Fruit fly (Drosophila melanogaster) whole organism, embryonic: ENCODE data around the gene EndoGI.

Experiments used
- Bteb2 ChIP-seq: fragments of 200-800 bp; sonication (Bioruptor generic); optimal IDR thresholded peaks from 2 replicates; lab custom pipeline; 2016; ENCODE audit warnings: missing biosample characterization, missing genetic modification characterization
- CG10267 ChIP-seq: fragments of 200-800 bp; sonication (Bioruptor generic); optimal IDR thresholded peaks from 2 replicates; lab custom pipeline; 2018; ENCODE audit warnings: missing biosample characterization, mild to moderate bottlenecking, missing genetic modification characterization, moderate library complexity
- CG12071 ChIP-seq: fragments of 200-800 bp; sonication (Bioruptor generic); optimal IDR thresholded peaks from 3 replicates; lab custom pipeline; 2018; ENCODE audit warnings: missing biosample characterization, mild to moderate bottlenecking, missing genetic modification characterization
- CG12659 ChIP-seq: fragments of 200-800 bp; sonication (Bioruptor generic); optimal IDR thresholded peaks from 3 replicates; lab custom pipeline; 2017; ENCODE audit warnings: mild to moderate bottlenecking, missing biosample characterization, missing genetic modification reagents, missing genetic modification characterization
- CG16863 ChIP-seq: fragments of 200-800 bp; sonication (Bioruptor generic); optimal IDR thresholded peaks from 3 replicates; lab custom pipeline; 2016; ENCODE audit warnings: missing biosample characterization, missing genetic modification characterization
- CG18764 ChIP-seq: fragments of 200-800 bp; sonication (Bioruptor generic); optimal IDR thresholded peaks from 3 replicates; lab custom pipeline; 2016; ENCODE audit warnings: missing biosample characterization, missing genetic modification characterization
- CG31441 ChIP-seq: fragments of 200-800 bp; sonication (Bioruptor generic); IDR thresholded peaks from 2 replicates; pipeline ENCODE4 v1.3.6; 2022; ENCODE audit warnings: missing biosample characterization, missing genetic modification characterization
- CG4328 ChIP-seq: fragments of 200-800 bp; sonication (Bioruptor generic); optimal IDR thresholded peaks from 3 replicates; lab custom pipeline; 2017; ENCODE audit warnings: missing biosample characterization, missing genetic modification reagents, missing genetic modification characterization
- CG4617 ChIP-seq: fragments of 200-800 bp; sonication (Bioruptor generic); optimal IDR thresholded peaks from 3 replicates; lab custom pipeline; 2016; ENCODE audit warnings: missing biosample characterization, missing genetic modification characterization, borderline replicate concordance
- CG5180 ChIP-seq: fragments of 200-800 bp; sonication (Bioruptor generic); optimal IDR thresholded peaks from 3 replicates; lab custom pipeline; 2017; ENCODE audit warnings: missing biosample characterization, missing genetic modification characterization, mild to moderate bottlenecking, moderate library complexity, missing genetic modification reagents
- CG6254 ChIP-seq: fragments of 200-800 bp; sonication (Bioruptor generic); optimal IDR thresholded peaks from 3 replicates; lab custom pipeline; 2017; ENCODE audit warnings: mild to moderate bottlenecking, missing biosample characterization, missing genetic modification reagents, missing genetic modification characterization
- CG7556 ChIP-seq: fragments of 200-800 bp; sonication (Bioruptor generic); optimal IDR thresholded peaks from 2 replicates; lab custom pipeline; 2017; ENCODE audit warnings: missing biosample characterization, mild to moderate bottlenecking, missing genetic modification characterization
- CG7745 ChIP-seq: fragments of 200-800 bp; sonication (Bioruptor generic); optimal IDR thresholded peaks from 2 replicates; lab custom pipeline; 2018; ENCODE audit warnings: missing biosample characterization, mild to moderate bottlenecking, missing genetic modification characterization, moderate library complexity
- CG7928 ChIP-seq: fragments of 200-800 bp; sonication (Bioruptor generic); optimal IDR thresholded peaks from 2 replicates; lab custom pipeline; 2017; ENCODE audit warnings: missing biosample characterization, mild to moderate bottlenecking, missing genetic modification characterization
- CG9437 ChIP-seq: fragments of 200-800 bp; sonication (Bioruptor generic); optimal IDR thresholded peaks from 2 replicates; lab custom pipeline; 2018; ENCODE audit warnings: missing biosample characterization, mild to moderate bottlenecking, missing genetic modification characterization
- CHES-1-like ChIP-seq: fragments of 200-800 bp; sonication (Bioruptor generic); optimal IDR thresholded peaks from 2 replicates; lab custom pipeline; 2016; ENCODE audit warnings: missing biosample characterization, missing genetic modification characterization
- Dip3 ChIP-seq: fragments of 200-800 bp; sonication (Bioruptor generic); optimal IDR thresholded peaks from 3 replicates; lab custom pipeline; 2016; ENCODE audit warnings: missing biosample characterization, missing genetic modification characterization
- Doc3 ChIP-seq: fragments of 200-800 bp; sonication (Bioruptor generic); IDR thresholded peaks from 3 replicates; pipeline ENCODE4 v1.3.6; 2022; ENCODE audit warnings: missing biosample characterization, missing genetic modification characterization; ENCODE audit not compliant: partially characterized antibody
- Eip74EF ChIP-seq, 2 experiments: fragments of 200-800 bp in 1 of 2; fragments of >200 bp in 1 of 2; sonication (Bioruptor generic) in 1 of 2; optimal IDR thresholded peaks; 2 replicates each; lab custom pipeline; 2017 to 2019; ENCODE audit warnings: missing biosample characterization in 2 of 2, missing genetic modification characterization in 2 of 2, mild to moderate bottlenecking in 1 of 2, moderate library complexity in 1 of 2
- Ets97D ChIP-seq: fragments of 200-800 bp; sonication (Bioruptor generic); optimal IDR thresholded peaks from 3 replicates; lab custom pipeline; 2016; ENCODE audit warnings: missing biosample characterization, missing genetic modification characterization
- Hmx ChIP-seq: fragments of 200-800 bp; sonication (Bioruptor generic); optimal IDR thresholded peaks from 2 replicates; lab custom pipeline; 2016; ENCODE audit warnings: missing biosample characterization, missing genetic modification characterization
- Hr78 ChIP-seq, 2 experiments: fragments of 200-800 bp in 1 of 2; fragments of >200 bp in 1 of 2; sonication (Bioruptor generic) in 1 of 2; optimal IDR thresholded peaks; 2 replicates each; lab custom pipeline; 2017 to 2019; ENCODE audit warnings: missing biosample characterization in 2 of 2, missing genetic modification characterization in 2 of 2, mild to moderate bottlenecking in 1 of 2, moderate library complexity in 1 of 2
- Hsf ChIP-seq: fragments of 200-800 bp; sonication (Bioruptor generic); optimal IDR thresholded peaks from 3 replicates; lab custom pipeline; 2016; ENCODE audit warnings: missing biosample characterization, missing genetic modification characterization
- Mad ChIP-seq: fragments of 200-800 bp; sonication (Bioruptor generic); optimal IDR thresholded peaks from 2 replicates; lab custom pipeline; 2016; ENCODE audit warnings: missing biosample characterization, missing genetic modification characterization
- Nf-YB ChIP-seq: fragments of 200-800 bp; sonication (Bioruptor generic); optimal IDR thresholded peaks from 3 replicates; lab custom pipeline; 2019; ENCODE audit warnings: missing biosample characterization, mild to moderate bottlenecking, missing genetic modification characterization, moderate library complexity
- NfI ChIP-seq: fragments of 200-800 bp; sonication (Bioruptor generic); optimal IDR thresholded peaks from 3 replicates; lab custom pipeline; 2018; ENCODE audit warnings: missing biosample characterization, mild to moderate bottlenecking, missing genetic modification characterization, moderate library complexity
- PHDP ChIP-seq: fragments of 200-800 bp; sonication (Bioruptor generic); optimal IDR thresholded peaks from 3 replicates; lab custom pipeline; 2018; ENCODE audit warnings: missing biosample characterization, mild to moderate bottlenecking, missing genetic modification characterization, moderate library complexity
- Pdp1 ChIP-seq, 2 experiments: fragments of 200-800 bp; sonication (Bioruptor generic); optimal IDR thresholded peaks; 3 replicates each; lab custom pipeline; 2016; ENCODE audit warnings: missing biosample characterization in 2 of 2, missing genetic modification characterization in 2 of 2, mild to moderate bottlenecking in 1 of 2, moderate library complexity in 1 of 2
- Sox100B ChIP-seq: fragments of 200-800 bp; sonication (Bioruptor generic); optimal IDR thresholded peaks from 3 replicates; lab custom pipeline; 2018; ENCODE audit warnings: missing biosample characterization, mild to moderate bottlenecking, missing genetic modification characterization
- ac ChIP-seq: fragments of 200-800 bp; sonication (Bioruptor generic); optimal IDR thresholded peaks from 3 replicates; lab custom pipeline; 2017; ENCODE audit warnings: missing biosample characterization, mild to moderate bottlenecking, missing genetic modification characterization
- ash1 ChIP-seq: fragments of 200-800 bp; sonication (Bioruptor generic); optimal IDR thresholded peaks from 2 replicates; lab custom pipeline; 2018; ENCODE audit warnings: missing biosample characterization, mild to moderate bottlenecking, missing genetic modification characterization
- chm ChIP-seq: fragments of 200-800 bp; sonication (Bioruptor generic); IDR thresholded peaks from 2 replicates; pipeline ENCODE4 v1.3.6; 2022; ENCODE audit warnings: missing biosample characterization, missing genetic modification characterization
- corto ChIP-seq: fragments of 200-800 bp; sonication (Bioruptor generic); optimal IDR thresholded peaks from 2 replicates; lab custom pipeline; 2016; ENCODE audit warnings: missing biosample characterization, mild to moderate bottlenecking, missing genetic modification characterization, moderate library complexity
- cwo ChIP-seq: fragments of 200-800 bp; sonication (Bioruptor generic); optimal IDR thresholded peaks from 3 replicates; lab custom pipeline; 2017; ENCODE audit warnings: missing biosample characterization, missing genetic modification characterization, mild to moderate bottlenecking, moderate library complexity, missing genetic modification reagents
- da ChIP-seq: fragments of 200-800 bp; sonication (Bioruptor generic); optimal IDR thresholded peaks from 2 replicates; lab custom pipeline; 2016; ENCODE audit warnings: missing biosample characterization, missing genetic modification characterization
- esg ChIP-seq: fragments of 200-800 bp; sonication (Bioruptor generic); conservative IDR thresholded peaks from 2 replicates; pipeline ENCODE4 v1.3.6; 2022; ENCODE audit warnings: missing biosample characterization, missing genetic modification characterization
- fu2 ChIP-seq: fragments of 200-800 bp; sonication (Bioruptor generic); optimal IDR thresholded peaks from 2 replicates; lab custom pipeline; 2016; ENCODE audit warnings: missing biosample characterization, missing genetic modification characterization
- hkb ChIP-seq, 2 experiments: fragments of 200-800 bp in 1 of 2; fragments of >200 bp in 1 of 2; sonication (Bioruptor generic) in 1 of 2; IDR thresholded peaks in 1 of 2; optimal IDR thresholded peaks in 1 of 2; 2 replicates each; pipeline versions ENCODE4 v1.3.6 to Lab custom; 2017 to 2022; ENCODE audit warnings: missing biosample characterization in 1 of 2, missing genetic modification characterization in 1 of 2
- lab ChIP-seq: fragments of 200-800 bp; sonication (Bioruptor generic); optimal IDR thresholded peaks from 3 replicates; lab custom pipeline; 2017; ENCODE audit warnings: missing biosample characterization, missing genetic modification characterization, mild to moderate bottlenecking, moderate library complexity, missing genetic modification reagents
- mirr ChIP-seq: fragments of 200-800 bp; sonication (Bioruptor generic); optimal IDR thresholded peaks from 3 replicates; lab custom pipeline; 2018; ENCODE audit warnings: missing biosample characterization, mild to moderate bottlenecking, missing genetic modification characterization
- onecut ChIP-seq: fragments of 200-800 bp; sonication (Bioruptor generic); IDR thresholded peaks from 2 replicates; pipeline ENCODE4 v1.3.6; 2022; ENCODE audit warnings: missing biosample characterization, missing genetic modification characterization
- repo ChIP-seq: fragments of 200-800 bp; sonication (Bioruptor generic); optimal IDR thresholded peaks from 2 replicates; lab custom pipeline; 2016; ENCODE audit warnings: missing biosample characterization, missing genetic modification characterization
- schlank ChIP-seq: fragments of 200-800 bp; sonication (Bioruptor generic); optimal IDR thresholded peaks from 2 replicates; lab custom pipeline; 2018; ENCODE audit warnings: missing biosample characterization, mild to moderate bottlenecking, missing genetic modification characterization
- tin ChIP-seq: fragments of 200-800 bp; sonication (Bioruptor generic); optimal IDR thresholded peaks from 3 replicates; lab custom pipeline; 2016; ENCODE audit warnings: missing biosample characterization, missing genetic modification characterization
- toy ChIP-seq: fragments of 200-800 bp; sonication (Bioruptor generic); IDR thresholded peaks from 2 replicates; pipeline ENCODE4 v1.3.6; 2022; ENCODE audit warnings: missing biosample characterization, missing genetic modification characterization
- unpg ChIP-seq: fragments of 200-800 bp; sonication (Bioruptor generic); optimal IDR thresholded peaks from 3 replicates; lab custom pipeline; 2018; ENCODE audit warnings: missing biosample characterization, mild to moderate bottlenecking, missing genetic modification characterization, moderate library complexity
- wdn ChIP-seq: fragments of 200-800 bp; sonication (Bioruptor generic); IDR thresholded peaks from 2 replicates; pipeline ENCODE4 v1.3.6; 2022; ENCODE audit warnings: missing biosample characterization, missing genetic modification characterization
- yki ChIP-seq: fragments of >200 bp; optimal IDR thresholded peaks from 3 replicates; lab custom pipeline; 2018

The EndoGI gene

DNA sequence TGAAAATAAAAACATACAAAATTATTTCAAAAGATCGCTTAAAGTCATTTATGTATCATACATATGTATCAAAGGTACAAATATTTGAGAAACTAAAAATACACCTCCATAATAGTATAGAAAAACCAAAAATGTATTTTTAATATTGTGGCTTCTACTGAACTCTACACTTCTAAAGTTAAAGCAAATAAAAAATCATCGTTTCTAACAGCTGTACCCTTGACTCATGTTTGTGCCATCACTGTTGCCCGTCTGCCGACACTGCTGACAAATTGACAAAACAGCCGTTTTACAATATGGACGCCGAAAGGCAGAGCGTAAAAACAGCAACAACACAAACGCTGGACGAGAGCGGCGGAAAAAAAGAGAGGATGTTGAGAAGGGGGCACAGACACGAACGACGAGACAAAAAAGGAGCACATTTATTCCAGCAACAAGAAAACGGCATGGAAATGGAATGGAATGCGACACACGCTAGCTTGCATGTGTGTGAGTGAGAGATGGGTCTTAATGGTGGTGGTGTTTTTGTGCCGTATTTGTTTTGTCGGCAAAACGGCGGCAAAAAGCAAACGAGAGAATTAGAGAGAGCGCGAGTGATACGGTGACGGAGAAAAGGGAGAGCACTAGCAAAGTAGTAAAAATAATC lies 29.0 kb downstream of the EndoGI start (continued):
- no peak for TF ChIP-seq Doc3 (GFP tag; lab: Robert Waterston, UW)
- TF ChIP-seq NfI (GFP tag; lab: Kevin White, UChicago): peak; percentile 81
- TF ChIP-seq fu2: peak; percentile 79
- TF ChIP-seq hkb (optimal IDR thresholded peaks at IDR 0.05; lab: Kevin White, UChicago): no peak
- TF ChIP-seq hkb (GFP tag; IDR thresholded peaks at IDR 0.05; lab: Robert Waterston, UW): no peak
- no peak for TF ChIP-seq wdn (GFP tag; lab: Robert Waterston, UW)
- peak; percentile 71 for TF ChIP-seq CG4328 (GFP tag; lab: Kevin White, UChicago)
- TF ChIP-seq Hr78 (GFP tag; optimal IDR thresholded peaks at IDR 0.05; lab: Kevin White, UChicago): peak in 1 of 2 experiments; percentile 37
- TF ChIP-seq chm: no peak
- no peak for TF ChIP-seq esg (GFP tag; lab: Robert Waterston, UW)
- TF ChIP-seq mirr (GFP tag; lab: Kevin White, UChicago): peak; percentile 75
- TF ChIP-seq CG5180: peak; percentile 62
- TF ChIP-seq Mad (GFP tag; lab: Kevin White, UChicago): peak; percentile 79
- TF ChIP-seq Ets97D (GFP tag; lab: Kevin White, UChicago): peak; percentile 56
- TF ChIP-seq ac: no peak
- no peak for TF ChIP-seq toy (GFP tag; lab: Robert Waterston, UW)
- TF ChIP-seq PHDP (tag; lab: Kevin White, UChicago): peak; percentile 88
- TF ChIP-seq CHES-1-like (GFP tag; lab: Kevin White, UChicago): peak; percentile 85
- TF ChIP-seq Pdp1 (GFP tag; optimal IDR thresholded peaks at IDR 0.05; lab: Kevin White, UChicago): peak in 1 of 2 experiments; percentile 69
- TF ChIP-seq CG7928 (GFP tag; lab: Kevin White, UChicago): peak; percentile 53
- TF ChIP-seq CG6254: peak; percentile 82
- TF ChIP-seq ash1 (GFP tag; lab: Kevin White, UChicago): peak; percentile 48
- peak; percentile 71 for TF ChIP-seq Bteb2 (GFP tag; lab: Kevin White, UChicago)
- peak; percentile 86 for TF ChIP-seq Sox100B
- peak; percentile 66 for TF ChIP-seq Nf-YB (GFP tag; lab: Kevin White, UChicago)
- TF ChIP-seq Eip74EF (GFP tag; optimal IDR thresholded peaks at IDR 0.05; lab: Kevin White, UChicago): peak in 1 of 2 experiments; percentile 66
- TF ChIP-seq onecut (GFP tag; lab: Robert Waterston, UW): peak; percentile 96
- TF ChIP-seq corto (GFP tag; lab: Kevin White, UChicago): peak; percentile 80
- TF ChIP-seq CG12659 (GFP tag; lab: Kevin White, UChicago): peak; percentile 88
- TF ChIP-seq CG16863 (GFP tag; lab: Kevin White, UChicago): peak; percentile 73
- peak; percentile 92 for TF ChIP-seq lab (GFP tag; lab: Kevin White, UChicago)
- no peak for TF ChIP-seq CG31441 (GFP tag; lab: Robert Waterston, UW)
- TF ChIP-seq Hsf (GFP tag; lab: Kevin White, UChicago): peak; percentile 78
- peak; percentile 75 for TF ChIP-seq CG18764
- TF ChIP-seq tin: peak; percentile 51
- peak; percentile 32 for TF ChIP-seq repo
- TF ChIP-seq cwo (GFP tag; lab: Kevin White, UChicago): peak; percentile 86
- peak; percentile 56 for TF ChIP-seq CG9437 (GFP tag; lab: Kevin White, UChicago)
- TF ChIP-seq yki: no peak
- TF ChIP-seq unpg: peak; percentile 89
- peak; percentile 2 for TF ChIP-seq CG4617 (GFP tag; lab: Kevin White, UChicago)
- peak; percentile 83 for TF ChIP-seq Dip3
- peak; percentile 26 for TF ChIP-seq da
- TF ChIP-seq CG7556 (GFP tag; lab: Kevin White, UChicago): peak; percentile 81
- TF ChIP-seq CG7745 (tag; lab: Kevin White, UChicago): peak; percentile 15
- TF ChIP-seq Hmx (GFP tag; lab: Kevin White, UChicago): peak; percentile 41
- TF ChIP-seq schlank: peak; percentile 65
- TF ChIP-seq CG10267 (tag; lab: Kevin White, UChicago): peak; percentile 68
- peak; percentile 78 for TF ChIP-seq CG12071 (GFP tag; lab: Kevin White, UChicago)
